Worm (Caenorhabditis elegans) whole organism, early embryonic: ENCODE results near the gene T04A8.8.

Experiments used
- B0310.2 ChIP-seq: sonication (generic microtip); optimal IDR thresholded peaks from 2 replicates; lab custom pipeline; 2016; ENCODE audit warnings: mild to moderate bottlenecking, missing genetic modification characterization, missing compliant biosample characterization
- ama-1 ChIP-seq: fragments of 150-350 bp; optimal IDR thresholded peaks from 2 replicates; lab custom pipeline; 2014
- ceh-36 ChIP-seq: sonication (generic microtip); optimal IDR thresholded peaks from 2 replicates; lab custom pipeline; 2016; ENCODE audit warnings: missing genetic modification characterization, inconsistent platforms, missing compliant biosample characterization
- ets-7 ChIP-seq: sonication (generic microtip); optimal IDR thresholded peaks from 2 replicates; lab custom pipeline; 2016; ENCODE audit warnings: missing genotype, missing genetic modification characterization, missing compliant biosample characterization
- flt-1 ChIP-seq: fragments of 200-800 bp; sonication (Bioruptor generic); IDR thresholded peaks from 2 replicates; pipeline ENCODE4 v1.3.6; 2022; ENCODE audit warnings: missing genetic modification characterization, missing compliant biosample characterization
- scrt-1 ChIP-seq: fragments of 200-800 bp; sonication (Bioruptor generic); IDR thresholded peaks from 2 replicates; pipeline ENCODE4 v1.3.6; 2022; ENCODE audit warnings: missing genetic modification characterization, missing compliant biosample characterization
- tbx-37 ChIP-seq: fragments of 200-800 bp; sonication (Bioruptor generic); conservative IDR thresholded peaks from 2 replicates; pipeline ENCODE4 v1.3.6; 2022; ENCODE audit warnings: missing genetic modification reagents, missing genetic modification characterization, missing compliant biosample characterization

DNA sequence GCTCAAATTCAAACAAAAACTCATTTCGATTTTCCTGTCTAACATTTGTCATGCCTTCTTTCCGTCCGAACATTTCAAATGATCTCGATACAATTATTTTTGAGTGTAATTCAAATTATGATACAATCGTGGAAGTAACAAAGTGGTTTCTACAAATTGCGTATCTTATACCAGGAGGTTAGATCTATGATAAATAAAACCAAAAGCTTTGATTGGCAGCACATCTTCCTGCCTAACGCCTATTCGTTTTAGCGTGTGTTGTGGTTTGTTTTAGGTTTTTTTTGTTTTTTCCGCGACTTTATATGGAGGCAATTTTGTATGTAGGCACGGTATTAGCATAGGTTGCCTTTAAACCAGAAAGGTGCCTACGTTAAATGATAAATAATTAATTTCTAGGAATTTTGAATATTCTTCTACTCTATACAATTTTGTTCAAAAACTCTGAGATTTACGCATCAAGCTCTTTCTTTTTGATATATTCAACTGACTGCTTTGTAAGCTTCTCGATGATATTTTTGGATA lies 13.8 kb upstream of the T04A8.8 start, which contains the start of gene srg-11:
- TF ChIP-seq flt-1 = no peak
- TF ChIP-seq ceh-36 (tag; lab: Kevin White, UChicago) = no peak
- TF ChIP-seq ama-1 (lab: Kevin White, UChicago) = no peak
- TF ChIP-seq scrt-1 (GFP tag; lab: Robert Waterston, UW) = no peak
- TF ChIP-seq tbx-37 (GFP tag; lab: Robert Waterston, UW) = no peak
- TF ChIP-seq ets-7 = no peak
- TF ChIP-seq B0310.2 (tag; lab: Kevin White, UChicago) = no peak
